Worm (Caenorhabditis elegans): ENCODE results near the gene C53A5.2.

- TF ChIP-seq ztf-11 (tag; optimal IDR thresholded peaks at IDR 0.05) (no peak), ama-1 (optimal IDR thresholded peaks at IDR 0.05) (no peak), nhr-11 (tag; optimal IDR thresholded peaks at IDR 0.05) (no peak), lin-13 (GFP tag; optimal IDR thresholded peaks at IDR 0.05) (no peak), R02D3.7 (tag; optimal IDR thresholded peaks at IDR 0.05) (no peak), pha-4 (GFP tag; IDR thresholded peaks at IDR 0.05) (no peak), pha-4 (tag; optimal IDR thresholded peaks at IDR 0.05) (no peak), F44E2.7 (GFP tag; IDR thresholded peaks at IDR 0.05) (no peak), madf-9 (GFP tag; conservative IDR thresholded peaks at IDR 0.05) (no peak), zfp-2 (tag; optimal IDR thresholded peaks at IDR 0.05) (no peak)
Measured at ce11 chrV:14518010-14518409, 5.0 kb downstream of the C53A5.2 start, which contains the start of gene R02D5.6.

Measured in whole organism, L4 larva.